Worm (Caenorhabditis elegans) whole organism, mixed stage, embryonic: Measurements from ENCODE around the gene F56C3.10.
"Not testable (repeated sequence)": the region's sequence is repeated elsewhere in the genome, so short reads cannot be mapped to it uniquely, and the experiment has no call there.

ENCODE experiments used
- M03D4.4 ChIP-seq: sonication (generic microtip); optimal IDR thresholded peaks from 2 replicates; lab custom pipeline; 2017; ENCODE audit warnings: mild to moderate bottlenecking, missing genetic modification characterization, missing compliant biosample characterization
- bed-3 ChIP-seq: fragments of 200-800 bp; sonication (Bioruptor generic); optimal IDR thresholded peaks from 3 replicates; lab custom pipeline; 2018; ENCODE audit warnings: mild to moderate bottlenecking, missing genetic modification characterization, moderate library complexity, missing compliant biosample characterization
- ceh-39 ChIP-seq: fragments of 150-350 bp; optimal IDR thresholded peaks from 2 replicates; lab custom pipeline; 2014; ENCODE audit warnings: missing biosample characterization, missing genetic modification characterization
- ceh-83 ChIP-seq: fragments of 200-800 bp; sonication (Bioruptor generic); optimal IDR thresholded peaks from 2 replicates; lab custom pipeline; 2018; ENCODE audit warnings: mild to moderate bottlenecking, missing genetic modification characterization, missing compliant biosample characterization
- ces-1 ChIP-seq: fragments of 150-350 bp; optimal IDR thresholded peaks from 2 replicates; lab custom pipeline; 2014; ENCODE audit warnings: missing biosample characterization, missing genetic modification reagents, missing genetic modification characterization
- cnd-1 ChIP-seq: fragments of 200-800 bp; sonication (Bioruptor generic); optimal IDR thresholded peaks from 2 replicates; lab custom pipeline; 2018; ENCODE audit warnings: mild to moderate bottlenecking, missing genetic modification characterization, missing compliant biosample characterization
- drap-1 ChIP-seq: fragments of 200-800 bp; sonication (Bioruptor generic); optimal IDR thresholded peaks from 3 replicates; lab custom pipeline; 2018; ENCODE audit warnings: mild to moderate bottlenecking, missing genetic modification characterization, missing compliant biosample characterization
- elt-1 ChIP-seq: sonication (generic microtip); optimal IDR thresholded peaks from 2 replicates; lab custom pipeline; 2017; ENCODE audit warnings: missing genetic modification characterization, mild to moderate bottlenecking, missing compliant biosample characterization, antibody characterized with exemption, moderate library complexity, borderline replicate concordance; ENCODE audit not compliant: insufficient read depth
- elt-3 ChIP-seq: fragments of 150-350 bp; optimal IDR thresholded peaks from 2 replicates; lab custom pipeline; 2014; ENCODE audit warnings: missing biosample characterization, missing genetic modification characterization
- ham-2 ChIP-seq: fragments of 200-800 bp; sonication (Bioruptor generic); optimal IDR thresholded peaks from 2 replicates; lab custom pipeline; 2018; ENCODE audit warnings: mild to moderate bottlenecking, missing genetic modification characterization, missing compliant biosample characterization
- hlh-1 ChIP-seq: fragments of 150-350 bp; optimal IDR thresholded peaks from 2 replicates; lab custom pipeline; 2014; ENCODE audit warnings: missing biosample characterization, missing genetic modification reagents, missing genetic modification characterization
- mab-5 ChIP-seq: fragments of 150-350 bp; optimal IDR thresholded peaks from 2 replicates; lab custom pipeline; 2014; ENCODE audit warnings: missing biosample characterization, missing genetic modification characterization
- mep-1 ChIP-seq: fragments of 150-350 bp; optimal IDR thresholded peaks from 2 replicates; lab custom pipeline; 2017; ENCODE audit warnings: missing biosample characterization, missing genetic modification reagents, missing genetic modification characterization, inconsistent platforms
- mls-2 ChIP-seq: sonication (generic microtip); optimal IDR thresholded peaks from 2 replicates; lab custom pipeline; 2016; ENCODE audit warnings: mild to moderate bottlenecking, missing genetic modification characterization, moderate library complexity, missing compliant biosample characterization
- nhr-12 ChIP-seq: fragments of 150-350 bp; optimal IDR thresholded peaks from 2 replicates; lab custom pipeline; 2014; ENCODE audit warnings: missing biosample characterization, missing genetic modification characterization
- nhr-237 ChIP-seq: fragments of 150-350 bp; optimal IDR thresholded peaks from 2 replicates; lab custom pipeline; 2014; ENCODE audit warnings: missing biosample characterization, missing genetic modification characterization
- nhr-28 ChIP-seq: fragments of 150-350 bp; optimal IDR thresholded peaks from 2 replicates; lab custom pipeline; 2014; ENCODE audit warnings: missing biosample characterization, missing genetic modification characterization
- nhr-76 ChIP-seq: sonication (generic microtip); optimal IDR thresholded peaks from 2 replicates; lab custom pipeline; 2017; ENCODE audit warnings: missing biosample characterization, missing genetic modification characterization
- pha-4 ChIP-seq: fragments of 150-350 bp; optimal IDR thresholded peaks from 2 replicates; lab custom pipeline; 2018; ENCODE audit warnings: missing biosample characterization, missing genetic modification reagents, missing genetic modification characterization
- sem-2 ChIP-seq: fragments of 200-800 bp; sonication (Bioruptor generic); optimal IDR thresholded peaks from 2 replicates; lab custom pipeline; 2018; ENCODE audit warnings: mild to moderate bottlenecking, missing genetic modification characterization, missing compliant biosample characterization
- snpc-4 ChIP-seq: fragments of 150-350 bp; optimal IDR thresholded peaks from 2 replicates; lab custom pipeline; 2014; ENCODE audit warnings: missing biosample characterization, missing genetic modification characterization
- sptf-1 ChIP-seq: sonication (generic microtip); optimal IDR thresholded peaks from 2 replicates; lab custom pipeline; 2017; ENCODE audit warnings: mild to moderate bottlenecking, missing genetic modification characterization, moderate library complexity, missing compliant biosample characterization
- tbx-8 ChIP-seq: fragments of 200-800 bp; sonication (Bioruptor generic); optimal IDR thresholded peaks from 2 replicates; lab custom pipeline; 2018; ENCODE audit warnings: mild to moderate bottlenecking, missing genetic modification characterization, moderate library complexity, missing compliant biosample characterization
- unc-120 ChIP-seq: sonication (generic microtip); optimal IDR thresholded peaks from 2 replicates; lab custom pipeline; 2017; ENCODE audit warnings: missing genetic modification characterization, missing compliant biosample characterization; ENCODE audit not compliant: poor library complexity, severe bottlenecking
- unc-39 ChIP-seq: fragments of 150-350 bp; optimal IDR thresholded peaks from 2 replicates; lab custom pipeline; 2014; ENCODE audit warnings: missing biosample characterization, missing genetic modification characterization
- zip-8 ChIP-seq: fragments of 150-350 bp; optimal IDR thresholded peaks from 2 replicates; lab custom pipeline; 2014; ENCODE audit warnings: missing biosample characterization, missing genetic modification characterization
- ztf-11 ChIP-seq: fragments of 150-350 bp; optimal IDR thresholded peaks from 2 replicates; lab custom pipeline; 2014; ENCODE audit warnings: missing biosample characterization, missing genetic modification characterization

Gene F56C3.10

ce11 chrX:1403444-1403843, 22.0 kb upstream of the F56C3.10 start, which contains the start of gene ZK402.2:
ZK402.2 (plus strand) TSS chrX:1403744.
- TF ChIP-seq elt-1 (tag; lab: Kevin White, UChicago); bed-3 (GFP tag; lab: Kevin White, UChicago); snpc-4 (tag; lab: Kevin White, UChicago): not testable (repeated sequence)

- TF ChIP-seq snpc-4 (tag; lab: Kevin White, UChicago), result no peak
- TF ChIP-seq pha-4 (tag; lab: Kevin White, UChicago), result no peak
- TF ChIP-seq drap-1 (GFP tag; lab: Kevin White, UChicago), result no peak
- no peak for TF ChIP-seq M03D4.4 (tag; lab: Kevin White, UChicago)
- no peak for TF ChIP-seq nhr-28 (tag; lab: Kevin White, UChicago)
- no peak for TF ChIP-seq ceh-83 (GFP tag; lab: Kevin White, UChicago)
- TF ChIP-seq cnd-1 (tag; lab: Kevin White, UChicago), result no peak
- no peak for TF ChIP-seq elt-3 (tag; lab: Kevin White, UChicago)
- TF ChIP-seq ces-1 (GFP tag; lab: Kevin White, UChicago), result no peak
- no peak for TF ChIP-seq tbx-8 (GFP tag; lab: Kevin White, UChicago)
- no peak for TF ChIP-seq ztf-11 (tag; lab: Kevin White, UChicago)
- no peak for TF ChIP-seq unc-120 (tag; lab: Kevin White, UChicago)
- no peak for TF ChIP-seq sptf-1 (tag; lab: Kevin White, UChicago)
- no peak for TF ChIP-seq mep-1 (tag; lab: Kevin White, UChicago)
- TF ChIP-seq unc-39, result no peak
- TF ChIP-seq, all 35 proteins: peak for 0
Observed at ce11 chrX:1401259-1401658, 19.8 kb upstream of the F56C3.10 start, which contains the start of gene ZK402.5. ZK402.5 (minus strand) TSS chrX:1401359.

DNA sequence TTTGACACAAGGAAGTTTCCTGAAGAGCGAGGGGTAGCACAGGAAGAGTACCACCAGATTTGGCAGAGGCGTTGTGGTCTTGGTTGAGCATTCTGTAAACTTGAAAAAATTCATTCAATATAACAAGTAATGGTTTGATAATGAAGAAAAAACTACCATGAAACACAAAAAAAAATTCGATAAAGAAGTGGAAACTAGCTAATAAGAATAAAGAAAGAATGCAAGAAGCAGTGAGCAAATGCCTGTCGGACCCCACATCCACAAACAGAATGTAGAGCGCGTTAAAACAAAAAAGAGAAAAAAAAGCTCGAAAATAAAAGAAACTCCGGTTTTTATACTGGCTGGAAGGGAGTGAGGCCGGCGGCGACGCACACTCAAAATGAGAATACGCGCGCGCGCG, 16.1 kb upstream of the F56C3.10 start, which contains the start of gene H39E20.1:
TSS of gene H39E20.1 (minus strand) at position 101 of the 400 bp plus-strand sequence.
- TF ChIP-seq nhr-237 (tag; lab: Kevin White, UChicago), result no peak
- TF ChIP-seq ztf-11 (tag; lab: Kevin White, UChicago), result no peak
- no peak for TF ChIP-seq pha-4 (tag; lab: Kevin White, UChicago)
- TF ChIP-seq sptf-1 (tag; lab: Kevin White, UChicago), result no peak
- TF ChIP-seq ceh-83 (GFP tag; lab: Kevin White, UChicago), result no peak
- no peak for TF ChIP-seq sem-2 (GFP tag; lab: Kevin White, UChicago)
- no peak for TF ChIP-seq bed-3 (GFP tag; lab: Kevin White, UChicago)
- no peak for TF ChIP-seq ceh-39
- no peak for TF ChIP-seq nhr-28 (tag; lab: Kevin White, UChicago)
- TF ChIP-seq mab-5 (tag; lab: Kevin White, UChicago), result no peak

DNA sequence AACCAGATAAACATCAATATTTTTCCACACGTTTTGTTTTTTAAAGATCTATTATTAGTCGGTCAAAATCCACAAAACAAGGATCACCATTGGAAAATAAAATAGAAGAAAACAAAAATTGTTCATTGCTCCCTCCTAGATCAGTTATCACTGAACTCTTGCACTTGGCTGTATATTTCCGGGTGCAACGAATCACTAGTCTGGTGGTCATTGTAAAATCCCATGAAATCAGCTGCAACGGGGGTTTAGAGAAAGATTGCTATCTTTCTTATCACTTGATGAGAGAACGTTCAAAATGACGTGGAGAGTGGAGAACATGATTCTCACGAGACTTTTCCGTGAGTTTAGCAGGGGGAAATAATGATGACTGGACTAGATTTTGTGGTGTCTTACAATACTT, 14.3 kb upstream of the F56C3.10 start:
- TF ChIP-seq M03D4.4 (tag; lab: Kevin White, UChicago) (no peak), ceh-39 (no peak), ham-2 (no peak)

DNA sequence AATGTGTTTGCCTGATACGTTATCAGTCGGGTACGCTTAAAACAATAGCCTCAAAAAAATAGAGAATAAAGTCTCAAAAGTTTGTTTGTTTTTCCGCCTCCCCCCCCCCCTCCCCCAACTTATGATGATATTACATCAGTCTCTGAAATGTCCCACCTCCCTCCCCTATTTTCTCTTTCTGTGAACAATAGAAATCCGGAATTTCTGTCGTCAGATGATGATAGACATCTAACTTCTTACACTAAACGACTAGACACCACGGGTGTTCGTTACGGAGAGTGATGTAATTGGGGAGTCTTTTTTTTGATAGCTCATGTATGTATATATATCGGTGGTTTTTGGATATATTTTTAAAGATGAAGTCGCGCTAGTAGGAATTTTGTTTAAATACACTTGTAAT, 13.0 kb upstream of the F56C3.10 start:
- TF ChIP-seq mep-1 (tag; lab: Kevin White, UChicago) (no peak), nhr-76 (tag; lab: Kevin White, UChicago) (no peak), bed-3 (GFP tag; lab: Kevin White, UChicago) (no peak), hlh-1 (tag; lab: Kevin White, UChicago) (no peak), sem-2 (GFP tag; lab: Kevin White, UChicago) (no peak), mls-2 (tag; lab: Kevin White, UChicago) (no peak), unc-120 (tag; lab: Kevin White, UChicago) (no peak), tbx-8 (GFP tag; lab: Kevin White, UChicago) (no peak), ham-2 (no peak), nhr-28 (tag; lab: Kevin White, UChicago) (no peak), pha-4 (tag; lab: Kevin White, UChicago) (no peak), elt-1 (tag; lab: Kevin White, UChicago) (no peak), zip-8 (tag; lab: Kevin White, UChicago) (no peak), cnd-1 (tag; lab: Kevin White, UChicago) (no peak)
- TF ChIP-seq, all 35 proteins: peak for 0

ce11 chrX:1393891-1394290, 12.4 kb upstream of the F56C3.10 start, which contains the start of gene F56C3.9:
F56C3.9 (minus strand) TSS chrX:1393991.
- TF ChIP-seq M03D4.4 (tag; lab: Kevin White, UChicago) (no peak), nhr-12 (tag; lab: Kevin White, UChicago) (no peak)
- TF ChIP-seq, all 35 proteins: peak for 0
